Fruit fly (Drosophila melanogaster) whole organism, prepupa: ENCODE measurements around the gene CG15742.

ENCODE experiments used
- Blimp-1 ChIP-seq: fragments of 200-800 bp; sonication (Bioruptor generic); optimal IDR thresholded peaks from 3 replicates; lab custom pipeline; 2017; ENCODE audit warnings: missing biosample characterization, missing genetic modification characterization, mild to moderate bottlenecking, moderate library complexity, missing genetic modification reagents
- CG10631 ChIP-seq: fragments of 200-800 bp; sonication (Bioruptor generic); optimal IDR thresholded peaks from 2 replicates; lab custom pipeline; 2016; ENCODE audit warnings: missing biosample characterization, missing genetic modification characterization
- CG10669 ChIP-seq: fragments of 200-800 bp; sonication (Bioruptor generic); optimal IDR thresholded peaks from 3 replicates; lab custom pipeline; 2018; ENCODE audit warnings: missing biosample characterization, mild to moderate bottlenecking, missing genetic modification characterization, moderate library complexity
- CG11294 ChIP-seq: fragments of 200-800 bp; sonication (Bioruptor generic); IDR thresholded peaks from 2 replicates; pipeline ENCODE4 v1.3.6; 2022; ENCODE audit warnings: missing biosample characterization, missing genetic modification characterization
- CG11762 ChIP-seq: fragments of 200-800 bp; sonication (Bioruptor generic); optimal IDR thresholded peaks from 3 replicates; lab custom pipeline; 2016; ENCODE audit warnings: missing biosample characterization, missing genetic modification characterization; ENCODE audit not compliant: insufficient read depth
- CG11902 ChIP-seq: fragments of 200-800 bp; sonication (Bioruptor generic); optimal IDR thresholded peaks from 3 replicates; lab custom pipeline; 2016; ENCODE audit warnings: missing biosample characterization, missing genetic modification characterization
- CG15336 ChIP-seq: fragments of 200-800 bp; sonication (Bioruptor generic); IDR thresholded peaks from 2 replicates; pipeline ENCODE4 v1.3.6; 2022; ENCODE audit warnings: missing biosample characterization, missing genetic modification characterization
- CG1621 ChIP-seq: fragments of 200-800 bp; sonication (Bioruptor generic); optimal IDR thresholded peaks from 3 replicates; lab custom pipeline; 2018; ENCODE audit warnings: missing biosample characterization, mild to moderate bottlenecking, missing genetic modification characterization
- CG16779 ChIP-seq: fragments of 200-800 bp; sonication (Bioruptor generic); optimal IDR thresholded peaks from 3 replicates; lab custom pipeline; 2017; ENCODE audit warnings: missing biosample characterization, mild to moderate bottlenecking, missing genetic modification characterization
- CG3032 ChIP-seq: fragments of 200-800 bp; optimal IDR thresholded peaks from 2 replicates; lab custom pipeline; 2019; ENCODE audit warnings: missing biosample characterization, mild to moderate bottlenecking, missing genetic modification characterization, moderate library complexity
- CG31627 ChIP-seq: fragments of 200-800 bp; sonication (Bioruptor generic); optimal IDR thresholded peaks from 3 replicates; lab custom pipeline; 2016; ENCODE audit warnings: missing biosample characterization, missing genetic modification characterization
- CG34406 ChIP-seq: fragments of 200-800 bp; sonication (Bioruptor generic); optimal IDR thresholded peaks from 3 replicates; lab custom pipeline; 2016; ENCODE audit warnings: missing biosample characterization, missing genetic modification characterization
- CG3919 ChIP-seq: fragments of 200-800 bp; sonication (Bioruptor generic); optimal IDR thresholded peaks from 3 replicates; lab custom pipeline; 2016; ENCODE audit warnings: missing biosample characterization, missing genetic modification characterization
- CG6163 ChIP-seq: fragments of 200-800 bp; sonication (Bioruptor generic); IDR thresholded peaks from 3 replicates; pipeline ENCODE4 v1.3.6; 2022; ENCODE audit warnings: missing biosample characterization, missing genetic modification characterization
- CG6792 ChIP-seq: fragments of 200-800 bp; sonication (Bioruptor generic); optimal IDR thresholded peaks from 3 replicates; lab custom pipeline; 2016; ENCODE audit warnings: missing biosample characterization, missing genetic modification characterization
- CG6808 ChIP-seq: fragments of 200-800 bp; sonication (Bioruptor generic); optimal IDR thresholded peaks from 3 replicates; lab custom pipeline; 2017; ENCODE audit warnings: missing biosample characterization, missing genetic modification characterization, mild to moderate bottlenecking, moderate library complexity, missing genetic modification reagents
- CG6854 ChIP-seq: fragments of 200-800 bp; sonication (Bioruptor generic); optimal IDR thresholded peaks from 2 replicates; lab custom pipeline; 2017; ENCODE audit warnings: missing biosample characterization, mild to moderate bottlenecking, missing genetic modification characterization
- CG7368 ChIP-seq: fragments of 200-800 bp; sonication (Bioruptor generic); optimal IDR thresholded peaks from 3 replicates; lab custom pipeline; 2016; ENCODE audit warnings: missing biosample characterization, missing genetic modification characterization
- CG8119 ChIP-seq: fragments of 200-800 bp; sonication (Bioruptor generic); IDR thresholded peaks from 3 replicates; pipeline ENCODE4 v1.3.6; 2022; ENCODE audit warnings: missing biosample characterization, missing genetic modification characterization
- CG8319 ChIP-seq: fragments of 200-800 bp; sonication (Bioruptor generic); optimal IDR thresholded peaks from 3 replicates; lab custom pipeline; 2016; ENCODE audit warnings: missing biosample characterization, missing genetic modification characterization
- Eip75B ChIP-seq: fragments of 200-800 bp; sonication (Bioruptor generic); optimal IDR thresholded peaks from 3 replicates; lab custom pipeline; 2016; ENCODE audit warnings: missing biosample characterization, missing genetic modification characterization
- Eip93F ChIP-seq: fragments of 200-800 bp; sonication (Bioruptor generic); optimal IDR thresholded peaks from 2 replicates; lab custom pipeline; 2016; ENCODE audit warnings: missing biosample characterization, mild to moderate bottlenecking, missing genetic modification characterization
- Ets21C ChIP-seq: fragments of 200-800 bp; sonication (Bioruptor generic); optimal IDR thresholded peaks from 3 replicates; lab custom pipeline; 2016; ENCODE audit warnings: missing biosample characterization, missing genetic modification characterization
- Ets96B ChIP-seq: fragments of 200-800 bp; optimal IDR thresholded peaks from 2 replicates; lab custom pipeline; 2019; ENCODE audit warnings: missing biosample characterization, mild to moderate bottlenecking, missing genetic modification characterization, moderate library complexity
- Gug ChIP-seq: fragments of 200-800 bp; sonication (Bioruptor generic); IDR thresholded peaks from 2 replicates; pipeline ENCODE4 v1.3.6; 2022; ENCODE audit warnings: missing biosample characterization, missing genetic modification characterization
- Hr38 ChIP-seq: sonication (Bioruptor generic); optimal IDR thresholded peaks from 2 replicates; lab custom pipeline; 2016; ENCODE audit warnings: missing biosample characterization, missing genetic modification characterization
- Met ChIP-seq: fragments of 200-800 bp; sonication (Bioruptor generic); optimal IDR thresholded peaks from 3 replicates; lab custom pipeline; 2016; ENCODE audit warnings: missing biosample characterization, missing genetic modification characterization
- Smox ChIP-seq: fragments of 200-800 bp; sonication (Bioruptor generic); optimal IDR thresholded peaks from 3 replicates; lab custom pipeline; 2016; ENCODE audit warnings: missing biosample characterization, missing genetic modification characterization
- Sox102F ChIP-seq: fragments of 200-800 bp; sonication (Bioruptor generic); optimal IDR thresholded peaks from 2 replicates; lab custom pipeline; 2016; ENCODE audit warnings: missing biosample characterization, mild to moderate bottlenecking, missing genetic modification characterization
- Sox14 ChIP-seq: fragments of 200-800 bp; sonication (Bioruptor generic); optimal IDR thresholded peaks from 3 replicates; lab custom pipeline; 2016; ENCODE audit warnings: missing biosample characterization, missing genetic modification characterization
- Sox15 ChIP-seq: fragments of 200-800 bp; sonication (Bioruptor generic); optimal IDR thresholded peaks from 3 replicates; lab custom pipeline; 2016; ENCODE audit warnings: missing biosample characterization, missing genetic modification characterization
- achi ChIP-seq: fragments of 200-800 bp; sonication (Bioruptor generic); optimal IDR thresholded peaks from 3 replicates; lab custom pipeline; 2016; ENCODE audit warnings: missing biosample characterization, missing genetic modification characterization
- cyc ChIP-seq: fragments of 200-800 bp; sonication (Bioruptor generic); optimal IDR thresholded peaks from 3 replicates; lab custom pipeline; 2016; ENCODE audit warnings: missing biosample characterization, missing genetic modification characterization
- dac ChIP-seq: fragments of 200-800 bp; sonication (Bioruptor generic); optimal IDR thresholded peaks from 2 replicates; lab custom pipeline; 2017; ENCODE audit warnings: missing biosample characterization, mild to moderate bottlenecking, missing genetic modification characterization
- dsx ChIP-seq: fragments of 200-800 bp; optimal IDR thresholded peaks from 3 replicates; lab custom pipeline; 2019; ENCODE audit warnings: missing biosample characterization, mild to moderate bottlenecking, missing genetic modification characterization, moderate library complexity; ENCODE audit not compliant: poor library complexity, severe bottlenecking
- eg ChIP-seq: fragments of 200-800 bp; sonication (Bioruptor generic); IDR thresholded peaks from 3 replicates; pipeline ENCODE4 v1.3.6; 2022; ENCODE audit warnings: missing biosample characterization, missing genetic modification characterization
- esn ChIP-seq: fragments of 200-800 bp; sonication (Bioruptor generic); optimal IDR thresholded peaks from 2 replicates; lab custom pipeline; 2016; ENCODE audit warnings: missing biosample characterization, mild to moderate bottlenecking, missing genetic modification characterization, moderate library complexity
- fd59A ChIP-seq: fragments of 200-800 bp; sonication (Bioruptor generic); optimal IDR thresholded peaks from 2 replicates; lab custom pipeline; 2017; ENCODE audit warnings: missing biosample characterization, mild to moderate bottlenecking, missing genetic modification characterization, missing genetic modification reagents
- fd85E ChIP-seq: fragments of 200-800 bp; sonication (Bioruptor generic); optimal IDR thresholded peaks from 3 replicates; lab custom pipeline; 2016; ENCODE audit warnings: missing biosample characterization, missing genetic modification characterization
- fkh ChIP-seq: fragments of 200-800 bp; sonication (Bioruptor generic); optimal IDR thresholded peaks from 3 replicates; lab custom pipeline; 2017; ENCODE audit warnings: missing biosample characterization, mild to moderate bottlenecking, missing genetic modification characterization, moderate library complexity
- lz ChIP-seq: fragments of 200-800 bp; sonication (Bioruptor generic); optimal IDR thresholded peaks from 3 replicates; lab custom pipeline; 2016; ENCODE audit warnings: missing biosample characterization, missing genetic modification characterization
- net ChIP-seq: fragments of 200-800 bp; sonication (Bioruptor generic); optimal IDR thresholded peaks from 3 replicates; lab custom pipeline; 2016; ENCODE audit warnings: missing biosample characterization, missing genetic modification characterization
- pdm3 ChIP-seq: fragments of 200-800 bp; sonication (Bioruptor generic); optimal IDR thresholded peaks from 3 replicates; lab custom pipeline; 2016; ENCODE audit warnings: missing biosample characterization, missing genetic modification characterization
- spab ChIP-seq: fragments of 200-800 bp; sonication (Bioruptor generic); optimal IDR thresholded peaks from 2 replicates; lab custom pipeline; 2017; ENCODE audit warnings: missing biosample characterization, mild to moderate bottlenecking, missing genetic modification characterization, missing genetic modification reagents
- ss ChIP-seq, 2 experiments: fragments of 200-800 bp; sonication (Bioruptor generic); optimal IDR thresholded peaks; 2 replicates in 1 of 2; 3 replicates in 1 of 2; lab custom pipeline; 2017 to 2018; ENCODE audit warnings: mild to moderate bottlenecking in 2 of 2, missing biosample characterization in 2 of 2, missing genetic modification characterization in 2 of 2, moderate library complexity in 1 of 2
- vri ChIP-seq: fragments of 200-800 bp; sonication (Bioruptor generic); optimal IDR thresholded peaks from 3 replicates; lab custom pipeline; 2016; ENCODE audit warnings: missing biosample characterization, mild to moderate bottlenecking, missing genetic modification characterization

CG15742 gene

DNA sequence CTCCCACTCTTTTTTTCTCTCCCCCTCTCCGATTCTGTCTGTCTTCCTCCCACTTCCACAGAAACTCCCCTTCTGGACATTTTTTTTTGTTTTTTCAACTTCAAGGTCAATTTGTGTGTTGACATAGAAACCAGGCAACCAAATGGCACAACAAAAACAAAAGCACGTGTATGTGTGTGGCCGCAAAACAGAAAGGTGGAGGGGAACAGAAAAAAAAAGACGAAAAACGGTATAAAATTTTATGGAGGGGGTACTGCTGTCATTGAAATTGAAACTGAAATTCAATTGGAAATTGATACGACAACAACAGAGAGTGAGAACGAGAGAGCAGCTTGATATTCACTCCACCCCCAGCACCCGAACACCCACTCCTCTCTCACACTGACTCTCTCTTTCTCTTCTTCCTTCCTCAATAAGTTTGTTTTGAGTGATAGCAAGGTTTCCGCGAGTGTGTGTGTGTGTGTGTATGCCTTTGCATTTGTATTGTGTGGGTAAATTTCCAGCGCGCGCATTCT is 20.2 kb upstream of the CG15742 start (continued):
- TF ChIP-seq CG15336 (GFP tag; lab: Robert Waterston, UW) (0 out of 2 replicates have a peak, but pooled peaks have one; percentile 11), dsx (GFP tag; lab: Kevin White, UChicago) (no peak)

DNA sequence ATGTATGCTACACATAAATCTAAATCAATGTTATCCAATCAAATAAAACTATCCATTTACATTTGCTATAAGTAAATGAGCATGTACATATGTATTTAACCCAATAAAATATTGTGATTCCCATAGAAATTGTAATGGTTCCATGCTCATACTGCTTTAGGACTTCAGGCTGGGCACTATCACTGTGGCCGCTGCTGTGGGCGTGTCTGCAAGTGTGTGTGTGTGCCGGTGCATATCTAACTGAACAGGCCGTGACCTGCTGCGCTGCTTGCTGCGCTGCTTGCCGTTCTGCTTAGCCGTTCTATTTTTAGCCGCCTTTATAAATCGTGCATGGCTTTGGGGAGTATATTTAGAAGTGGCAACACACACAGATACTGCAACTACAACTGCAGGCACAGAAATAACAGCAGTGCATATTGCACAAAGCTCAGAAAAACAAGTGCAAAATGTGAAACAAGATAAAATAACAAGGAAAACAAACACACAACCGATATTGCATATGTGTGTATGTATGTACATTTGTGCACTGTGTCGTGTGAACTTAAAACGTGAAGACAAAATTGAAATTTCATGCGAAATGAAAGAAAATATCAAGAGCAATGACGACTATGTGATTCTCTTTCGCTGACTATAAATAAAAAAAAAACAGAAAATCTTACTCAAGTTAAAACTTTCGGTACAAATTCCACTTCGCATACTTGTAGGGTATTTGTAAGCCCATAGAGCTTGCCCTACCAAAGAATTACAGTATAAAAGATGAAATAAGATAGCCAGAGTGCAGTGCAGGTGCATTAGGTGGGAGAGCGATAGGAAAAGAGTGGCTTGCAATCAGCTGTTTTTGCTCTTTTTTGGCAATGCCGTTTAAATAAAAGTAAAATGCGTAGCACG is 19.5 kb upstream of the CG15742 start:
- TF ChIP-seq CG7368 (GFP tag; lab: Kevin White, UChicago), result no peak
- TF ChIP-seq esn (GFP tag; lab: Kevin White, UChicago), result peak; percentile 49
- no peak for TF ChIP-seq Ets96B
- no peak for TF ChIP-seq Sox14 (GFP tag; lab: Kevin White, UChicago)
- TF ChIP-seq net, result peak; percentile 52
- peak; percentile 27 for TF ChIP-seq Eip93F (GFP tag; lab: Kevin White, UChicago)
- peak; percentile 29 for TF ChIP-seq dsx (GFP tag; lab: Kevin White, UChicago)
- no peak for TF ChIP-seq dac (GFP tag; lab: Kevin White, UChicago)
- peak; percentile 68 for TF ChIP-seq Met (GFP tag; lab: Kevin White, UChicago)
- TF ChIP-seq fkh, result no peak
- peak; percentile 23 for TF ChIP-seq CG6792 (GFP tag; lab: Kevin White, UChicago)
- TF ChIP-seq CG10669 (GFP tag; lab: Kevin White, UChicago), result peak; percentile 54
- TF ChIP-seq CG11762 (GFP tag; lab: Kevin White, UChicago), result peak; percentile 6
- TF ChIP-seq CG6808 (GFP tag; lab: Kevin White, UChicago), result peak; percentile 38
- TF ChIP-seq CG1621, result peak; percentile 9
- TF ChIP-seq cyc (GFP tag; lab: Kevin White, UChicago), result peak; percentile 74
- TF ChIP-seq Sox15 (GFP tag; lab: Kevin White, UChicago), result peak; percentile 38
- TF ChIP-seq vri (GFP tag; lab: Kevin White, UChicago), result peak; percentile 48
- peak; percentile 62 for TF ChIP-seq Sox102F (GFP tag; lab: Kevin White, UChicago)
- TF ChIP-seq spab (GFP tag; lab: Kevin White, UChicago), result peak; percentile 47
- TF ChIP-seq CG6854, result no peak
- no peak for TF ChIP-seq CG3032 (tag; lab: Kevin White, UChicago)
- peak; percentile 28 for TF ChIP-seq pdm3 (GFP tag; lab: Kevin White, UChicago)
- TF ChIP-seq eg (GFP tag; lab: Robert Waterston, UW), result peak; percentile 80
- peak; percentile 9 for TF ChIP-seq Eip75B (GFP tag; lab: Kevin White, UChicago)
- peak; percentile 52 for TF ChIP-seq CG11902 (GFP tag; lab: Kevin White, UChicago)
- TF ChIP-seq fd59A (GFP tag; lab: Kevin White, UChicago), result peak; percentile 10
- peak; percentile 62 for TF ChIP-seq CG34406
- TF ChIP-seq Hr38 (GFP tag; lab: Kevin White, UChicago), result no peak
- TF ChIP-seq CG6163 (GFP tag; lab: Robert Waterston, UW), result peak; percentile 78
- TF ChIP-seq CG8119, result 0 out of 3 replicates have a peak, but pooled peaks have one; percentile 46
- peak; percentile 30 to 35 for TF ChIP-seq ss (GFP tag; optimal IDR thresholded peaks at IDR 0.05; lab: Kevin White, UChicago)
- peak; percentile 5 for TF ChIP-seq achi
- TF ChIP-seq CG11294 (GFP tag; lab: Robert Waterston, UW), result peak; percentile 20; the same call in 1 of the 2 replicates
- TF ChIP-seq Gug (GFP tag; lab: Robert Waterston, UW), result peak; percentile 53; the same call in 1 of the 2 replicates
- TF ChIP-seq CG31627 (GFP tag; lab: Kevin White, UChicago), result peak; percentile 45
- peak; percentile 51 for TF ChIP-seq CG10631 (GFP tag; lab: Kevin White, UChicago)
- TF ChIP-seq CG8319 (GFP tag; lab: Kevin White, UChicago), result peak; percentile 44
- TF ChIP-seq CG15336 (GFP tag; lab: Robert Waterston, UW), result peak; percentile 69
- peak; percentile 11 for TF ChIP-seq Blimp-1
- TF ChIP-seq Smox (GFP tag; lab: Kevin White, UChicago), result peak; percentile 55
- TF ChIP-seq lz (GFP tag; lab: Kevin White, UChicago), result peak; percentile 56
- TF ChIP-seq CG3919 (GFP tag; lab: Kevin White, UChicago), result peak; percentile 67
- peak; percentile 23 for TF ChIP-seq Ets21C (GFP tag; lab: Kevin White, UChicago)
- no peak for TF ChIP-seq fd85E
- TF ChIP-seq CG16779 (tag; lab: Kevin White, UChicago), result no peak
